Worm (Caenorhabditis elegans): ENCODE measurements around the gene M163.22.

M163.22 gene

DNA sequence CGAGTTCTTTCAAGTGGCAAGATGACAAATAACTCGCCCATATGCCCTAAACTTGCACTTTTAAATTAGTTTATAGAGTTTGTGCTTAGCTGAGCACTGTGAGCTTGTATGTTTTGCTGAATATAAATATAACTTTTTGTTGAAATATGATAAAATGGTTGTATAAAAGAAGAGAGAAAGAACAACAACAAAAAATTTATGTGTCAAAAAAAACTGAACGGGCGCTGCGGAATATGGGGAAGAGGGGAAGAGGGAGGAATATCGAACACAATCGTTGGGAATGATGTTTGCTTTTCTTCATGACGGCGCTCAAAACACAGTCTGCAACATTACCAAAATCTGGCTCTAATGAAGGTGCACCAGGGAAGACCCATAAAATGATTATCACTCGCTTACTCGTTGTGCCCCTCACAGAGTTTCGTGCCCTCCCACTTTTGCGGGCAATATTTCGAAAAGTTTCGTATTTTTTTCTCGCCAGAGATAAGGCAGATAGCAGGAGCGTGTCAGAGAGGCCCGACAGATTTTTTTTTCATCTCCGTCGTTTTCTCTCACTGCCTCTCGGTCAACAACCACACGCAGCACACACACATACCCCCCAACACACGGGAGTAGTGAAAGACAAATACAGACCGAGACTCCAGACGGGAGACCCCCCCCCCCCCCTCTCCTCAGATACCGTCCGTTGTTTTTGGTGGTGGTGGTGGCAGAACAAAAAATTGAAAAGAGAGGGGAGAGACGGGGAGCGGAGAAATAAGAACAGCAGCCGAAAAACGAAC is 40.1 kb downstream of the M163.22 start (continued):
- TF ChIP-seq lin-26 (GFP tag; IDR thresholded peaks at IDR 0.05) (peak; percentile 36; the same call in 1 of the 2 replicates), tbp1 (GFP tag; optimal IDR thresholded peaks at IDR 0.05) (peak; percentile 16), nhr-80 (tag; optimal IDR thresholded peaks at IDR 0.05) (peak; percentile 92), mes-4 (tag; optimal IDR thresholded peaks at IDR 0.05) (no peak), ztf-26 (tag; optimal IDR thresholded peaks at IDR 0.05) (peak; percentile 18), D2030.7 (GFP tag; IDR thresholded peaks at IDR 0.05) (no peak), atf-7 (tag; optimal IDR thresholded peaks at IDR 0.05) (peak; percentile 7), Y56A3A.18 (GFP tag; IDR thresholded peaks at IDR 0.05) (no peak), zfh-2 (GFP tag; conservative IDR thresholded peaks at IDR 0.05) (peak; percentile 98), madf-6 (GFP tag; IDR thresholded peaks at IDR 0.05) (0 out of 2 replicates have a peak, but pooled peaks have one; percentile 32)

DNA sequence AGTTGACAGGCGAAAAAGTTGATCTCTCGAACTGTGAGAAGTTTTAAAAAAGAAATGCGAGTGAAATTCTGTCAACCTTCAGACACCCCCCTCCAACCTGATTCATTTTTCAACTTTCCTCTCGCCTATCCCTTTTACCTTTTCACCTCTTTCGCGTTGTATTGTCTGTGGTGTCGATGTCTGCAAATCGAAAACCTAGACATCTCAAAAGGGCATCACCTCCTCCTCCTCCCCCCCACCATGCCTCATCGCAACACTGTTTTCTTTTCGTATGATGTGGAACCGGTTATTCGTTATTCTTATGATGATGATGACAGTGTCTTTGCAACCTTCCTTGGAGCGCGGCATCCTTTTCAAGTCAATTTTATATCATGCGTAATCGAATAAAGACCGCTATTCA is 42.3 kb downstream of the M163.22 start:
- TF ChIP-seq somi-1 (GFP tag; optimal IDR thresholded peaks at IDR 0.05) (peak; percentile 41), F49E8.2 (tag; optimal IDR thresholded peaks at IDR 0.05; ENCODE audit: insufficient read depth) (no peak), F55B11.4 (tag; optimal IDR thresholded peaks at IDR 0.05; ENCODE audit: borderline replicate concordance, insufficient read depth) (no peak), K11D2.4 (GFP tag; IDR thresholded peaks at IDR 0.05) (0 out of 2 replicates have a peak, but pooled peaks have one; percentile 27), ztf-26 (tag; optimal IDR thresholded peaks at IDR 0.05) (peak; percentile 60), ceh-27 (GFP tag; optimal IDR thresholded peaks at IDR 0.05) (peak; percentile 29), lin-40 (tag; optimal IDR thresholded peaks at IDR 0.05) (peak; percentile 44)

- peak; percentile 15 for TF ChIP-seq nhr-80 (tag; optimal IDR thresholded peaks at IDR 0.05)
- TF ChIP-seq cebp-1 (GFP tag; IDR thresholded peaks at IDR 0.05): no peak
- peak; percentile 45 for TF ChIP-seq cebp-1 (tag; optimal IDR thresholded peaks at IDR 0.05)
- TF ChIP-seq athp-1 (tag; optimal IDR thresholded peaks at IDR 0.05): no peak
- TF ChIP-seq ZK185.1 (tag; optimal IDR thresholded peaks at IDR 0.05; ENCODE audit: poor library complexity, severe bottlenecking): no peak
- TF ChIP-seq B0019.2 (GFP tag; conservative IDR thresholded peaks at IDR 0.05): no peak
- peak; percentile 39 for TF ChIP-seq somi-1 (GFP tag; optimal IDR thresholded peaks at IDR 0.05)
- no peak for TF ChIP-seq Y95B8A.8 (GFP tag; IDR thresholded peaks at IDR 0.05)
- 0 out of 2 replicates have a peak, but pooled peaks have one; percentile 18 for TF ChIP-seq zfh-2 (GFP tag; conservative IDR thresholded peaks at IDR 0.05)
- peak; percentile 20 for TF ChIP-seq lin-40 (tag; optimal IDR thresholded peaks at IDR 0.05)
These were observed 43.1 kb downstream of the M163.22 start for ce11 chrX:14508823-14509259.

DNA sequence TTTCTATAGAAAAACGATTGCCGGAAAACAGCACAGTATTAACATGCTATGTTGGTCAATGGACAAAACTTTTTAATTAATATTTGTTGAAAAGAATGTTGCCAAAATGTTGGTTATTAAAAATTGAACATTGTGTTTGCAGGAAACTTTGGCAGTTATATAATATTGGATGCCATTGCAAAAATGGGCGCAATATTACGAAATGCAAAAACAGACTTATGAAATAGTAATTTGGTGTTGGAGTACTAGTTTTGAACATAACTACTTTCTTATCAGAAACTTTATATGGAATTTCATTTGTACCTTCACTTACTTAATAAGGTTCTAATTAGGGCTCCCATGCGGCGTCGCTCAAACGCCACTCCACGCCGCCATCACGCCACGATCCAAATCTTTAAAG is 44.7 kb downstream of the M163.22 start:
- TF ChIP-seq dox-1 (GFP tag; IDR thresholded peaks at IDR 0.05) (no peak), F57A8.1 (GFP tag; optimal IDR thresholded peaks at IDR 0.05) (no peak), aptf-2 (GFP tag; conservative IDR thresholded peaks at IDR 0.05) (no peak), tbp1 (GFP tag; optimal IDR thresholded peaks at IDR 0.05) (no peak), lsl-1 (GFP tag; optimal IDR thresholded peaks at IDR 0.05) (no peak)

DNA sequence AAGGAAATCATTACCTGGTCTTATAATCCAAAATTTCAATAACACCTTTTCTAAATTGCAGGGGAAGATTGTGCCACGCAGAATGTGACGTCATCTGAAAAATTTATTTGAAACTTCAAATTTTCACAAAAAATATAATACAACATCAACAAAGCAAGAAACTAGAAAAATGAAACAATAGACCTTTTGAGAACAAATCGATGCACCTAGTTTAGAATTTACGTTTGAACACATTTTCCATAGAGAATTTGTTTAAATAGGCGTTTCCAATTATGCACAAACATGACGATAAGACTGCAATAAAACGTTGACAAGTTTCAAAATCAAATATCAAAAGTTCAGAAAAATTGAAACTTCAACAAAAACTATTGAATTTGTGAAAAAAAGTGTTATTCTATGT is 47.1 kb downstream of the M163.22 start, which contains the start of gene fbxa-141:
Gene fbxa-141 (minus strand): TSS at position 101 of the 400 bp plus-strand sequence.
- TF ChIP-seq B0336.3 (GFP tag; IDR thresholded peaks at IDR 0.05) (no peak), nhr-80 (tag; optimal IDR thresholded peaks at IDR 0.05) (no peak), nhr-90 (tag; optimal IDR thresholded peaks at IDR 0.05) (no peak), rec-8 (tag; optimal IDR thresholded peaks at IDR 0.05) (no peak), ZK185.1 (tag; optimal IDR thresholded peaks at IDR 0.05; ENCODE audit: poor library complexity, severe bottlenecking) (no peak), F57C9.4 (tag; optimal IDR thresholded peaks at IDR 0.05) (no peak), sea-2 (GFP tag; IDR thresholded peaks at IDR 0.05) (no peak), F39B2.1 (GFP tag; IDR thresholded peaks at IDR 0.05) (no peak), rcor-1 (GFP tag; IDR thresholded peaks at IDR 0.05) (no peak), F57A8.1 (GFP tag; optimal IDR thresholded peaks at IDR 0.05) (no peak), K11D2.4 (GFP tag; IDR thresholded peaks at IDR 0.05) (no peak), madf-8 (GFP tag; conservative IDR thresholded peaks at IDR 0.05) (no peak), Y56A3A.18 (GFP tag; IDR thresholded peaks at IDR 0.05) (no peak), lsl-1 (GFP tag; optimal IDR thresholded peaks at IDR 0.05) (no peak), mes-4 (tag; optimal IDR thresholded peaks at IDR 0.05) (no peak), attf-6 (GFP tag; IDR thresholded peaks at IDR 0.05) (no peak), zfh-2 (GFP tag; conservative IDR thresholded peaks at IDR 0.05) (no peak), K12H6.12 (tag; optimal IDR thresholded peaks at IDR 0.05) (no peak), snpc-4 (GFP tag; optimal IDR thresholded peaks at IDR 0.05) (no peak), snpc-4 (tag; optimal IDR thresholded peaks at IDR 0.05) (no peak)

All from whole organism, young adult.